Fruit fly (Drosophila melanogaster) whole organism, prepupa: Measurements from ENCODE around the gene bur.
A peak's percentile ranks its signal among the peaks of the same experiment; 100 is the strongest.

ENCODE experiments used
- Blimp-1 ChIP-seq: fragments of 200-800 bp; sonication (Bioruptor generic); optimal IDR thresholded peaks from 3 replicates; lab custom pipeline; 2017; ENCODE audit warnings: missing biosample characterization, missing genetic modification characterization, mild to moderate bottlenecking, moderate library complexity, missing genetic modification reagents
- CG10631 ChIP-seq: fragments of 200-800 bp; sonication (Bioruptor generic); optimal IDR thresholded peaks from 2 replicates; lab custom pipeline; 2016; ENCODE audit warnings: missing biosample characterization, missing genetic modification characterization
- CG11762 ChIP-seq: fragments of 200-800 bp; sonication (Bioruptor generic); optimal IDR thresholded peaks from 3 replicates; lab custom pipeline; 2016; ENCODE audit warnings: missing biosample characterization, missing genetic modification characterization; ENCODE audit not compliant: insufficient read depth
- CG11902 ChIP-seq: fragments of 200-800 bp; sonication (Bioruptor generic); optimal IDR thresholded peaks from 3 replicates; lab custom pipeline; 2016; ENCODE audit warnings: missing biosample characterization, missing genetic modification characterization
- CG15336 ChIP-seq: fragments of 200-800 bp; sonication (Bioruptor generic); IDR thresholded peaks from 2 replicates; pipeline ENCODE4 v1.3.6; 2022; ENCODE audit warnings: missing biosample characterization, missing genetic modification characterization
- CG1621 ChIP-seq: fragments of 200-800 bp; sonication (Bioruptor generic); optimal IDR thresholded peaks from 3 replicates; lab custom pipeline; 2018; ENCODE audit warnings: missing biosample characterization, mild to moderate bottlenecking, missing genetic modification characterization
- CG3032 ChIP-seq: fragments of 200-800 bp; optimal IDR thresholded peaks from 2 replicates; lab custom pipeline; 2019; ENCODE audit warnings: missing biosample characterization, mild to moderate bottlenecking, missing genetic modification characterization, moderate library complexity
- CG31627 ChIP-seq: fragments of 200-800 bp; sonication (Bioruptor generic); optimal IDR thresholded peaks from 3 replicates; lab custom pipeline; 2016; ENCODE audit warnings: missing biosample characterization, missing genetic modification characterization
- CG32006 ChIP-seq: fragments of 200-800 bp; sonication (Bioruptor generic); optimal IDR thresholded peaks from 3 replicates; lab custom pipeline; 2017; ENCODE audit warnings: missing biosample characterization, mild to moderate bottlenecking, missing genetic modification characterization
- CG34406 ChIP-seq: fragments of 200-800 bp; sonication (Bioruptor generic); optimal IDR thresholded peaks from 3 replicates; lab custom pipeline; 2016; ENCODE audit warnings: missing biosample characterization, missing genetic modification characterization
- CG3919 ChIP-seq: fragments of 200-800 bp; sonication (Bioruptor generic); optimal IDR thresholded peaks from 3 replicates; lab custom pipeline; 2016; ENCODE audit warnings: missing biosample characterization, missing genetic modification characterization
- CG4318 ChIP-seq: fragments of 200-800 bp; sonication (Bioruptor generic); optimal IDR thresholded peaks from 3 replicates; lab custom pipeline; 2017; ENCODE audit warnings: missing biosample characterization, mild to moderate bottlenecking, missing genetic modification characterization
- CG6163 ChIP-seq: fragments of 200-800 bp; sonication (Bioruptor generic); IDR thresholded peaks from 3 replicates; pipeline ENCODE4 v1.3.6; 2022; ENCODE audit warnings: missing biosample characterization, missing genetic modification characterization
- CG6792 ChIP-seq: fragments of 200-800 bp; sonication (Bioruptor generic); optimal IDR thresholded peaks from 3 replicates; lab custom pipeline; 2016; ENCODE audit warnings: missing biosample characterization, missing genetic modification characterization
- CG6808 ChIP-seq: fragments of 200-800 bp; sonication (Bioruptor generic); optimal IDR thresholded peaks from 3 replicates; lab custom pipeline; 2017; ENCODE audit warnings: missing biosample characterization, missing genetic modification characterization, mild to moderate bottlenecking, moderate library complexity, missing genetic modification reagents
- CG6854 ChIP-seq: fragments of 200-800 bp; sonication (Bioruptor generic); optimal IDR thresholded peaks from 2 replicates; lab custom pipeline; 2017; ENCODE audit warnings: missing biosample characterization, mild to moderate bottlenecking, missing genetic modification characterization
- CG7368 ChIP-seq: fragments of 200-800 bp; sonication (Bioruptor generic); optimal IDR thresholded peaks from 3 replicates; lab custom pipeline; 2016; ENCODE audit warnings: missing biosample characterization, missing genetic modification characterization
- CG8119 ChIP-seq: fragments of 200-800 bp; sonication (Bioruptor generic); IDR thresholded peaks from 3 replicates; pipeline ENCODE4 v1.3.6; 2022; ENCODE audit warnings: missing biosample characterization, missing genetic modification characterization
- CG8632 ChIP-seq: fragments of 200-800 bp; sonication (Bioruptor generic); optimal IDR thresholded peaks from 3 replicates; lab custom pipeline; 2016; ENCODE audit warnings: missing biosample characterization, missing genetic modification characterization
- CG9139 ChIP-seq: fragments of 200-800 bp; sonication (Bioruptor generic); optimal IDR thresholded peaks from 3 replicates; lab custom pipeline; 2017; ENCODE audit warnings: missing biosample characterization, mild to moderate bottlenecking, missing genetic modification characterization
- Eip78C ChIP-seq: fragments of 200-800 bp; sonication (Bioruptor generic); peaks from one replicate; lab custom pipeline; 2016; ENCODE audit warnings: missing biosample characterization, missing genetic modification characterization
- Eip93F ChIP-seq: fragments of 200-800 bp; sonication (Bioruptor generic); optimal IDR thresholded peaks from 2 replicates; lab custom pipeline; 2016; ENCODE audit warnings: missing biosample characterization, mild to moderate bottlenecking, missing genetic modification characterization
- Ets21C ChIP-seq: fragments of 200-800 bp; sonication (Bioruptor generic); optimal IDR thresholded peaks from 3 replicates; lab custom pipeline; 2016; ENCODE audit warnings: missing biosample characterization, missing genetic modification characterization
- Ets96B ChIP-seq: fragments of 200-800 bp; optimal IDR thresholded peaks from 2 replicates; lab custom pipeline; 2019; ENCODE audit warnings: missing biosample characterization, mild to moderate bottlenecking, missing genetic modification characterization, moderate library complexity
- Gug ChIP-seq: fragments of 200-800 bp; sonication (Bioruptor generic); IDR thresholded peaks from 2 replicates; pipeline ENCODE4 v1.3.6; 2022; ENCODE audit warnings: missing biosample characterization, missing genetic modification characterization
- Hr38 ChIP-seq: sonication (Bioruptor generic); optimal IDR thresholded peaks from 2 replicates; lab custom pipeline; 2016; ENCODE audit warnings: missing biosample characterization, missing genetic modification characterization
- Hr39 ChIP-seq: fragments of 200-800 bp; sonication (Bioruptor generic); optimal IDR thresholded peaks from 2 replicates; lab custom pipeline; 2016; ENCODE audit warnings: missing biosample characterization, missing genetic modification characterization
- Hr4 ChIP-seq: fragments of 200-800 bp; sonication (Bioruptor generic); optimal IDR thresholded peaks from 3 replicates; lab custom pipeline; 2016; ENCODE audit warnings: missing biosample characterization, missing genetic modification characterization
- Lpt ChIP-seq: fragments of 200-800 bp; sonication (Bioruptor generic); optimal IDR thresholded peaks from 3 replicates; lab custom pipeline; 2016; ENCODE audit warnings: missing biosample characterization, missing genetic modification characterization
- Smox ChIP-seq: fragments of 200-800 bp; sonication (Bioruptor generic); optimal IDR thresholded peaks from 3 replicates; lab custom pipeline; 2016; ENCODE audit warnings: missing biosample characterization, missing genetic modification characterization
- Sox102F ChIP-seq: fragments of 200-800 bp; sonication (Bioruptor generic); optimal IDR thresholded peaks from 2 replicates; lab custom pipeline; 2016; ENCODE audit warnings: missing biosample characterization, mild to moderate bottlenecking, missing genetic modification characterization
- Sox14 ChIP-seq: fragments of 200-800 bp; sonication (Bioruptor generic); optimal IDR thresholded peaks from 3 replicates; lab custom pipeline; 2016; ENCODE audit warnings: missing biosample characterization, missing genetic modification characterization
- Sox15 ChIP-seq: fragments of 200-800 bp; sonication (Bioruptor generic); optimal IDR thresholded peaks from 3 replicates; lab custom pipeline; 2016; ENCODE audit warnings: missing biosample characterization, missing genetic modification characterization
- acj6 ChIP-seq: fragments of 200-800 bp; sonication (Bioruptor generic); optimal IDR thresholded peaks from 3 replicates; lab custom pipeline; 2016; ENCODE audit warnings: missing biosample characterization, missing genetic modification characterization
- dsx ChIP-seq: fragments of 200-800 bp; optimal IDR thresholded peaks from 3 replicates; lab custom pipeline; 2019; ENCODE audit warnings: missing biosample characterization, mild to moderate bottlenecking, missing genetic modification characterization, moderate library complexity; ENCODE audit not compliant: poor library complexity, severe bottlenecking
- fd59A ChIP-seq: fragments of 200-800 bp; sonication (Bioruptor generic); optimal IDR thresholded peaks from 2 replicates; lab custom pipeline; 2017; ENCODE audit warnings: missing biosample characterization, mild to moderate bottlenecking, missing genetic modification characterization, missing genetic modification reagents
- fd85E ChIP-seq: fragments of 200-800 bp; sonication (Bioruptor generic); optimal IDR thresholded peaks from 3 replicates; lab custom pipeline; 2016; ENCODE audit warnings: missing biosample characterization, missing genetic modification characterization
- fkh ChIP-seq: fragments of 200-800 bp; sonication (Bioruptor generic); optimal IDR thresholded peaks from 3 replicates; lab custom pipeline; 2017; ENCODE audit warnings: missing biosample characterization, mild to moderate bottlenecking, missing genetic modification characterization, moderate library complexity
- net ChIP-seq: fragments of 200-800 bp; sonication (Bioruptor generic); optimal IDR thresholded peaks from 3 replicates; lab custom pipeline; 2016; ENCODE audit warnings: missing biosample characterization, missing genetic modification characterization
- pdm3 ChIP-seq: fragments of 200-800 bp; sonication (Bioruptor generic); optimal IDR thresholded peaks from 3 replicates; lab custom pipeline; 2016; ENCODE audit warnings: missing biosample characterization, missing genetic modification characterization
- salr ChIP-seq, 2 experiments: fragments of 200-800 bp; sonication (Bioruptor generic); optimal IDR thresholded peaks; 3 replicates each; lab custom pipeline; 2016 to 2018; ENCODE audit warnings: missing biosample characterization in 2 of 2, missing genetic modification characterization in 2 of 2, mild to moderate bottlenecking in 1 of 2
- spab ChIP-seq: fragments of 200-800 bp; sonication (Bioruptor generic); optimal IDR thresholded peaks from 2 replicates; lab custom pipeline; 2017; ENCODE audit warnings: missing biosample characterization, mild to moderate bottlenecking, missing genetic modification characterization, missing genetic modification reagents
- svp ChIP-seq: fragments of 200-800 bp; sonication (Bioruptor generic); peaks from one replicate; lab custom pipeline; 2016; ENCODE audit warnings: missing biosample characterization, missing genetic modification characterization
- topi ChIP-seq: fragments of 200-800 bp; sonication (Bioruptor generic); optimal IDR thresholded peaks from 3 replicates; lab custom pipeline; 2016; ENCODE audit warnings: missing biosample characterization, missing genetic modification characterization
- vri ChIP-seq: fragments of 200-800 bp; sonication (Bioruptor generic); optimal IDR thresholded peaks from 3 replicates; lab custom pipeline; 2016; ENCODE audit warnings: missing biosample characterization, mild to moderate bottlenecking, missing genetic modification characterization

Gene bur

DNA sequence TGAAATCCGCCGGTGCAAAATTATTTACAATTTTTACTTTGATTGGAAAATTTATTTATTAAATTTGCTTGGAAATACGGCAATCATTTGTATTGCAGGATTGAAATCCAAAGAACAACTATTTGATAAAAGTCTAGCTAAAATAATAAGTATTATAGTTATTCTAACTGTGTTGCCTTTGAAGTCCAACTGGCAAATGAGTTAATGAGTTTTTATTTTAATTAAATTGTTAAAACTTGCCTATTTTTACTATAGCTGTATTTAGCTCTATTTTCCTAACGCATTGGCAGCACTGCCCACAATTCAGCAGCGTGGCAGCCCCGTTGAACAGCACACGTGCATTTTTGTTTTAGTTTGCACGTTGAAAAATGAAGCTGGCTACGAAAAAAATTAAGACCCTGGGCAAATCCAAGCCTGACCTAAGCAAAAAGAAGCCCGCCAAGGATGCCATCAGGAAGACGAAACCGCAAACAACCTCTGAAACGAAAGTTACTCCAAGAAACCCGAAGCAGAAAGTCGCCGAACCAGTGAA is 16.1 kb downstream of the bur start, which contains the start of gene Noc2 (continued):
- TF ChIP-seq Hr39 (peak; percentile 65), Sox102F (GFP tag; lab: Kevin White, UChicago) (no peak), Hr38 (GFP tag; lab: Kevin White, UChicago) (no peak), CG10631 (GFP tag; lab: Kevin White, UChicago) (peak; percentile 68), fd85E (GFP tag; lab: Kevin White, UChicago) (no peak), CG7368 (no peak), fd59A (no peak), Smox (GFP tag; lab: Kevin White, UChicago) (no peak)
- TF ChIP-seq, all 60 proteins: peak for 36

DNA sequence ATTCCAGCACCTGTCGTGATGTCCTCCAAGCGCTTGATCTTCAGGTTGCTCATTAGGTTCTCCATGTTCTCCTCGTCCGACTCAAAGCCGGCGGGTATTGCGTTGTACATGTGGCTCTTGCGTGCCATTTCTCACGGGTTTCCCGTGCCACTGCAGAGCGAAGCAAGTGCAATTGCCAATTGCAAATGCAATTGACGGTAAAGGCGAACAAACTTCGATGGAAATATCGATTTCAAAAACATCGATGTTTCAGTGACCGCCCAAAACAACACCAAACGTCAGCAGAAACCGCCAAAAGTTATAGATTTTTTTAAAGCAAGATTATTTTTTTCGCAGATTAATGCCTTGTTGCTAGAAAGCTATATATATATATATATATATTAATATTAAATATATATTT is 16.6 kb downstream of the bur start, which contains the start of gene Nbr:
TSS of gene Nbr (minus strand) at position 209 of the 400 bp plus-strand sequence.
- TF ChIP-seq Sox15 (GFP tag; lab: Kevin White, UChicago) (no peak), CG11902 (GFP tag; lab: Kevin White, UChicago) (no peak), CG6163 (GFP tag; lab: Robert Waterston, UW) (0 out of 3 replicates have a peak, but pooled peaks have one; percentile 14), CG3032 (tag; lab: Kevin White, UChicago) (no peak), CG9139 (GFP tag; lab: Kevin White, UChicago) (no peak), salr (GFP tag; optimal IDR thresholded peaks at IDR 0.05; lab: Kevin White, UChicago) (no peak), Lpt (GFP tag; lab: Kevin White, UChicago) (no peak)

DNA sequence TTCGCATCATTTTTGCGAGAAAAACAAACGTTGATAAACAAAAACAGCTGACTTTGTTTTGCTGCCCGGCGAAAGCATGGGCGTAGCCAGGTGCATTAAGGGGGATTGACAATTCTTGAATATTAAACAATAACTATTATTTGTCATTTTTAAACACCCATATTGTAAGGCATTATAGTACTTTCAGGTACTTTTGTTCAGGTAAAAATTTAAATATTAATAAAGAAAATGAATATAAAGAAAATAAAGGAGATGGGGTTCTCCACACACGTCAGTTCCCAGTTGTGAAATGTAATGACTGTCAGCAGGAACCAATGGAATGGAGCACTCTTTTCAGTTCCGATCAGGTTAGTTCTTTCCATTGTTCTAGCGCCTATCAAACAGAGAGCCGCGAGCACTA is 20.9 kb downstream of the bur start, which contains the start of the genes Coq3 and Pld3:
TSS of gene Coq3 (minus strand) at position 58 of the 400 bp plus-strand sequence.
TSS of gene Pld3 (plus strand) at position 294 of the 400 bp plus-strand sequence.
- TF ChIP-seq CG6808 (peak; percentile 89), CG11902 (GFP tag; lab: Kevin White, UChicago) (peak; percentile 85), CG4318 (GFP tag; lab: Kevin White, UChicago) (peak; percentile 85), CG8119 (GFP tag; lab: Robert Waterston, UW) (peak; percentile 88; the same call in 2 of the 3 replicates), CG10631 (GFP tag; lab: Kevin White, UChicago) (peak; percentile 96), dsx (peak; percentile 88), Eip93F (GFP tag; lab: Kevin White, UChicago) (peak; percentile 93), pdm3 (GFP tag; lab: Kevin White, UChicago) (peak; percentile 95), Ets21C (GFP tag; lab: Kevin White, UChicago) (peak; percentile 90), CG1621 (tag; lab: Kevin White, UChicago) (peak; percentile 87), Lpt (GFP tag; lab: Kevin White, UChicago) (peak; percentile 91), Blimp-1 (GFP tag; lab: Kevin White, UChicago) (peak; percentile 76), CG6792 (GFP tag; lab: Kevin White, UChicago) (peak; percentile 94), CG8632 (GFP tag; lab: Kevin White, UChicago) (peak; percentile 95), acj6 (GFP tag; lab: Kevin White, UChicago) (peak; percentile 97), CG6854 (GFP tag; lab: Kevin White, UChicago) (peak; percentile 87), Sox14 (peak; percentile 96), fkh (GFP tag; lab: Kevin White, UChicago) (peak; percentile 80), CG3032 (tag; lab: Kevin White, UChicago) (peak; percentile 93), Ets96B (tag; lab: Kevin White, UChicago) (peak; percentile 91), fd85E (GFP tag; lab: Kevin White, UChicago) (peak; percentile 74), Eip78C (GFP tag; lab: Kevin White, UChicago) (peak; percentile 99), spab (peak; percentile 82), salr (GFP tag; optimal IDR thresholded peaks at IDR 0.05; lab: Kevin White, UChicago) (peak; percentile 82 to 91), Sox15 (GFP tag; lab: Kevin White, UChicago) (peak; percentile 84), CG31627 (GFP tag; lab: Kevin White, UChicago) (peak; percentile 94), Sox102F (GFP tag; lab: Kevin White, UChicago) (peak; percentile 96), Gug (peak; percentile 88), fd59A (peak; percentile 82), CG32006 (GFP tag; lab: Kevin White, UChicago) (peak; percentile 92), CG34406 (GFP tag; lab: Kevin White, UChicago) (peak; percentile 95), Smox (GFP tag; lab: Kevin White, UChicago) (peak; percentile 95), vri (GFP tag; lab: Kevin White, UChicago) (peak; percentile 94), net (GFP tag; lab: Kevin White, UChicago) (peak; percentile 95), CG11762 (peak; percentile 92), CG7368 (peak; percentile 93), CG6163 (GFP tag; lab: Robert Waterston, UW) (peak; percentile 94), Hr4 (GFP tag; lab: Kevin White, UChicago) (peak; percentile 93), CG3919 (GFP tag; lab: Kevin White, UChicago) (peak; percentile 96), CG15336 (GFP tag; lab: Robert Waterston, UW) (peak; percentile 88), topi (peak; percentile 94), svp (GFP tag; lab: Kevin White, UChicago) (no peak)
